Worm (Caenorhabditis elegans) whole organism, young adult: Measurements from ENCODE around the gene clec-21.
A peak's percentile ranks its signal among the peaks of the same experiment; 100 is the strongest.

Experiments used
- B0336.3 ChIP-seq: fragments of 200-800 bp; sonication (Bioruptor generic); IDR thresholded peaks from 2 replicates; pipeline ENCODE4 v1.3.6; 2022; ENCODE audit warnings: missing genetic modification characterization, missing compliant biosample characterization
- F39B2.1 ChIP-seq: fragments of 200-800 bp; sonication (Bioruptor generic); IDR thresholded peaks from 2 replicates; pipeline ENCODE4 v1.3.6; 2022; ENCODE audit warnings: missing genetic modification reagents, missing genetic modification characterization, missing compliant biosample characterization
- K12H6.12 ChIP-seq: fragments of 200-800 bp; sonication (Bioruptor generic); optimal IDR thresholded peaks from 2 replicates; lab custom pipeline; 2018; ENCODE audit warnings: mild to moderate bottlenecking, missing genetic modification characterization, missing compliant biosample characterization
- T07F8.4 ChIP-seq: sonication (generic microtip); optimal IDR thresholded peaks from 2 replicates; lab custom pipeline; 2016; ENCODE audit warnings: mild to moderate bottlenecking, missing genetic modification characterization, moderate library complexity, missing compliant biosample characterization
- Y53G8AR.9 ChIP-seq: fragments of 200-800 bp; sonication (Bioruptor generic); conservative IDR thresholded peaks from 2 replicates; pipeline ENCODE4 v1.3.6; 2022; ENCODE audit warnings: missing genetic modification reagents, missing genetic modification characterization, missing compliant biosample characterization
- Y67H2A.10 ChIP-seq: fragments of 200-800 bp; sonication (Bioruptor generic); conservative IDR thresholded peaks from 2 replicates; pipeline ENCODE4 v1.3.6; 2022; ENCODE audit warnings: missing genetic modification reagents, missing genetic modification characterization, missing compliant biosample characterization
- Y95B8A.8 ChIP-seq: fragments of 200-800 bp; sonication (Bioruptor generic); IDR thresholded peaks from 2 replicates; pipeline ENCODE4 v1.3.6; 2022; ENCODE audit warnings: missing genetic modification reagents, missing genetic modification characterization, missing compliant biosample characterization
- atf-7 ChIP-seq: sonication (generic microtip); optimal IDR thresholded peaks from 2 replicates; lab custom pipeline; 2017; ENCODE audit warnings: mild to moderate bottlenecking, missing genetic modification characterization, missing compliant biosample characterization
- attf-6 ChIP-seq: fragments of 200-800 bp; sonication (Bioruptor generic); IDR thresholded peaks from 2 replicates; pipeline ENCODE4 v1.3.6; 2022; ENCODE audit warnings: missing genetic modification reagents, missing genetic modification characterization, missing compliant biosample characterization
- bed-1 ChIP-seq: fragments of 200-800 bp; sonication (Bioruptor generic); IDR thresholded peaks from 2 replicates; pipeline ENCODE4 v1.3.6; 2022; ENCODE audit warnings: missing genetic modification reagents, missing genetic modification characterization, missing compliant biosample characterization
- ccch-3 ChIP-seq: fragments of 200-800 bp; sonication (Bioruptor generic); optimal IDR thresholded peaks from 2 replicates; lab custom pipeline; 2018; ENCODE audit warnings: mild to moderate bottlenecking, missing genetic modification characterization, missing compliant biosample characterization
- cebp-1 ChIP-seq, 2 experiments: fragments of 200-800 bp in 1 of 2; sonication (Bioruptor generic) in 1 of 2; sonication (generic microtip) in 1 of 2; IDR thresholded peaks in 1 of 2; optimal IDR thresholded peaks in 1 of 2; 2 replicates each; pipeline versions ENCODE4 v1.3.6 to Lab custom; 2017 to 2022; ENCODE audit warnings: missing compliant biosample characterization in 2 of 2, missing genetic modification characterization in 2 of 2, mild to moderate bottlenecking in 1 of 2, missing genetic modification reagents in 1 of 2, moderate library complexity in 1 of 2
- cebp-2 ChIP-seq: fragments of 200-800 bp; sonication (Bioruptor generic); IDR thresholded peaks from 2 replicates; pipeline ENCODE4 v1.3.6; 2022; ENCODE audit warnings: missing genetic modification characterization, missing compliant biosample characterization
- ceh-100 ChIP-seq: fragments of 200-800 bp; sonication (Bioruptor generic); IDR thresholded peaks from 2 replicates; pipeline ENCODE4 v1.3.6; 2022; ENCODE audit warnings: missing genetic modification reagents, missing genetic modification characterization, missing compliant biosample characterization
- dpff-1 ChIP-seq: sonication (generic microtip); optimal IDR thresholded peaks from 2 replicates; lab custom pipeline; 2017; ENCODE audit warnings: mild to moderate bottlenecking, missing genetic modification characterization, missing compliant biosample characterization
- egl-18 ChIP-seq: fragments of 200-800 bp; sonication (Bioruptor generic); IDR thresholded peaks from 2 replicates; pipeline ENCODE4 v1.3.6; 2022; ENCODE audit warnings: missing genetic modification reagents, missing genetic modification characterization, missing compliant biosample characterization
- egrh-3 ChIP-seq: fragments of 200-800 bp; sonication (Bioruptor generic); IDR thresholded peaks from 2 replicates; pipeline ENCODE4 v1.3.6; 2022; ENCODE audit warnings: missing genetic modification reagents, missing genetic modification characterization, missing compliant biosample characterization
- him-1 ChIP-seq: sonication (generic microtip); optimal IDR thresholded peaks from 2 replicates; lab custom pipeline; 2016; ENCODE audit warnings: missing genotype, missing genetic modification reagents, missing genetic modification characterization, missing compliant biosample characterization
- hmg-1.2 ChIP-seq: fragments of 200-800 bp; sonication (Bioruptor generic); IDR thresholded peaks from 2 replicates; pipeline ENCODE4 v1.3.6; 2022; ENCODE audit warnings: missing genetic modification reagents, missing genetic modification characterization, missing compliant biosample characterization
- hrde-1 ChIP-seq: sonication (generic microtip); optimal IDR thresholded peaks from 2 replicates; lab custom pipeline; 2016; ENCODE audit warnings: missing genetic modification characterization, mild to moderate bottlenecking, missing compliant biosample characterization, moderate library complexity, missing genotype, missing genetic modification reagents, borderline replicate concordance
- let-526 ChIP-seq: fragments of 200-800 bp; sonication (Bioruptor generic); IDR thresholded peaks from 2 replicates; pipeline ENCODE4 v1.3.6; 2022; ENCODE audit warnings: missing genetic modification reagents, missing genetic modification characterization, missing compliant biosample characterization
- lin-26 ChIP-seq: fragments of 200-800 bp; sonication (Bioruptor generic); IDR thresholded peaks from 2 replicates; pipeline ENCODE4 v1.3.6; 2022; ENCODE audit warnings: missing genetic modification reagents, missing genetic modification characterization, missing compliant biosample characterization
- lin-40 ChIP-seq: sonication (generic microtip); optimal IDR thresholded peaks from 2 replicates; lab custom pipeline; 2016; ENCODE audit warnings: missing genetic modification characterization, mild to moderate bottlenecking, missing compliant biosample characterization, missing genotype, missing genetic modification reagents
- lir-1 ChIP-seq: fragments of 200-800 bp; sonication (Bioruptor generic); conservative IDR thresholded peaks from 2 replicates; pipeline ENCODE4 v1.3.6; 2022; ENCODE audit warnings: missing genetic modification reagents, missing genetic modification characterization, missing compliant biosample characterization
- lsy-27 ChIP-seq: sonication (generic microtip); optimal IDR thresholded peaks from 2 replicates; lab custom pipeline; 2017; ENCODE audit warnings: missing genetic modification characterization, mild to moderate bottlenecking, missing compliant biosample characterization, antibody characterized with exemption, missing genotype, borderline replicate concordance; ENCODE audit not compliant: insufficient read depth
- mes-4 ChIP-seq: sonication (generic microtip); optimal IDR thresholded peaks from 2 replicates; lab custom pipeline; 2016; ENCODE audit warnings: missing genotype, missing genetic modification characterization, missing compliant biosample characterization
- nhr-120 ChIP-seq: fragments of 200-800 bp; sonication (Bioruptor generic); IDR thresholded peaks from 2 replicates; pipeline ENCODE4 v1.3.6; 2022; ENCODE audit warnings: missing genetic modification characterization, missing compliant biosample characterization
- nhr-80 ChIP-seq: sonication (generic microtip); optimal IDR thresholded peaks from 2 replicates; lab custom pipeline; 2016; ENCODE audit warnings: missing genetic modification characterization, missing compliant biosample characterization
- pha-4 ChIP-seq: fragments of 150-350 bp; sonication (generic microtip); optimal IDR thresholded peaks from 2 replicates; lab custom pipeline; 2014; ENCODE audit warnings: missing biosample characterization, missing genetic modification reagents, missing genetic modification characterization
- rcor-1 ChIP-seq: fragments of 200-800 bp; sonication (Bioruptor generic); IDR thresholded peaks from 2 replicates; pipeline ENCODE4 v1.3.6; 2022; ENCODE audit warnings: missing genetic modification reagents, missing genetic modification characterization, missing compliant biosample characterization
- snpc-1.1 ChIP-seq: sonication (generic microtip); optimal IDR thresholded peaks from 2 replicates; lab custom pipeline; 2017; ENCODE audit warnings: missing genetic modification characterization, mild to moderate bottlenecking, missing compliant biosample characterization, antibody characterized with exemption, moderate library complexity, missing genotype, missing genetic modification reagents; ENCODE audit not compliant: insufficient read depth
- snpc-1.3 ChIP-seq: sonication (generic microtip); optimal IDR thresholded peaks from 2 replicates; lab custom pipeline; 2017; ENCODE audit warnings: missing genetic modification characterization, mild to moderate bottlenecking, missing compliant biosample characterization, antibody characterized with exemption, moderate library complexity, missing genotype, missing genetic modification reagents; ENCODE audit not compliant: insufficient read depth
- sptf-2 ChIP-seq: fragments of 200-800 bp; sonication (Bioruptor generic); optimal IDR thresholded peaks from 2 replicates; lab custom pipeline; 2018; ENCODE audit warnings: mild to moderate bottlenecking, missing genetic modification characterization, missing compliant biosample characterization
- tlf-1 ChIP-seq: fragments of 200-800 bp; sonication (Bioruptor generic); optimal IDR thresholded peaks from 2 replicates; lab custom pipeline; 2018; ENCODE audit warnings: mild to moderate bottlenecking, missing genetic modification characterization, missing compliant biosample characterization
- unc-130 ChIP-seq: sonication (generic microtip); optimal IDR thresholded peaks from 2 replicates; lab custom pipeline; 2016; ENCODE audit warnings: missing genetic modification reagents, missing genetic modification characterization, missing compliant biosample characterization
- unc-62 ChIP-seq: fragments of 150-350 bp; optimal IDR thresholded peaks from 2 replicates; lab custom pipeline; 2014; ENCODE audit warnings: missing biosample characterization, missing genetic modification reagents, missing genetic modification characterization
- zfh-2 ChIP-seq: fragments of 200-800 bp; sonication (Bioruptor generic); conservative IDR thresholded peaks from 2 replicates; pipeline ENCODE4 v1.3.6; 2022; ENCODE audit warnings: missing genetic modification reagents, missing genetic modification characterization, missing compliant biosample characterization
- ztf-18 ChIP-seq: sonication (generic microtip); optimal IDR thresholded peaks from 2 replicates; lab custom pipeline; 2016; ENCODE audit warnings: missing genotype, mild to moderate bottlenecking, missing genetic modification characterization, missing compliant biosample characterization
- ztf-25 ChIP-seq: fragments of 200-800 bp; sonication (Bioruptor generic); IDR thresholded peaks from 2 replicates; pipeline ENCODE4 v1.3.6; 2022; ENCODE audit warnings: missing genetic modification reagents, missing genetic modification characterization, missing compliant biosample characterization

Gene clec-21

DNA sequence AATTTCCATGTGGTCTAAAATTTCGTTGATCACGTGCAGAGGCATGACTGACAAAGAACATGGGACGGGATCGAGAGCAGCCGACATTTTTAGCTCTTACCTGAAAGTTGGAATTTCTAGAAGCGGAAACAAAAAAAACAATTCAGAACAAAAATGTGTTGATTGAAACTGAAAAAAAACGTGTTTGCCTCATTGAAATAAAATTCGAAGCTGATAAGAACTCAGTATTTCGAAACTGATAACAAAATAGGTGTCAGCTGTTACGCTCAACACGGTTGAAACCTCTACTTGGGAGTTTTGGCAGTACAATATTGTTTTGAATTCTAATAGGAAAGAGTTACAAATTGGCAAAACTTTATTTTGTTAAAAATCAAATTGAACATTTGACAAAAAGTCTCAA, 24.9 kb upstream of the clec-21 start:
- no peak for TF ChIP-seq sptf-2 (GFP tag; lab: Kevin White, UChicago)
- TF ChIP-seq nhr-80, result peak; percentile 47
- TF ChIP-seq egl-18 (GFP tag; lab: Robert Waterston, UW), result no peak
- TF ChIP-seq cebp-1 (GFP tag; IDR thresholded peaks at IDR 0.05; lab: Robert Waterston, UW), result no peak
- TF ChIP-seq cebp-1 (tag; optimal IDR thresholded peaks at IDR 0.05; lab: Kevin White, UChicago), result peak; percentile 83
- TF ChIP-seq hmg-1.2, result no peak
- TF ChIP-seq bed-1, result no peak
- TF ChIP-seq snpc-1.3 (tag; lab: Kevin White, UChicago), result no peak
- TF ChIP-seq pha-4 (tag; lab: Kevin White, UChicago), result no peak
- TF ChIP-seq T07F8.4 (tag; lab: Kevin White, UChicago), result no peak
- no peak for TF ChIP-seq lin-26 (GFP tag; lab: Robert Waterston, UW)
- TF ChIP-seq K12H6.12 (tag; lab: Kevin White, UChicago), result no peak
- TF ChIP-seq cebp-2 (GFP tag; lab: Robert Waterston, UW), result no peak
- TF ChIP-seq ceh-100 (GFP tag; lab: Robert Waterston, UW), result no peak
- no peak for TF ChIP-seq atf-7 (tag; lab: Kevin White, UChicago)
- TF ChIP-seq snpc-1.1, result no peak
- no peak for TF ChIP-seq Y53G8AR.9
- TF ChIP-seq lin-40 (tag; lab: Kevin White, UChicago), result no peak
- TF ChIP-seq B0336.3 (GFP tag; lab: Robert Waterston, UW), result no peak

DNA sequence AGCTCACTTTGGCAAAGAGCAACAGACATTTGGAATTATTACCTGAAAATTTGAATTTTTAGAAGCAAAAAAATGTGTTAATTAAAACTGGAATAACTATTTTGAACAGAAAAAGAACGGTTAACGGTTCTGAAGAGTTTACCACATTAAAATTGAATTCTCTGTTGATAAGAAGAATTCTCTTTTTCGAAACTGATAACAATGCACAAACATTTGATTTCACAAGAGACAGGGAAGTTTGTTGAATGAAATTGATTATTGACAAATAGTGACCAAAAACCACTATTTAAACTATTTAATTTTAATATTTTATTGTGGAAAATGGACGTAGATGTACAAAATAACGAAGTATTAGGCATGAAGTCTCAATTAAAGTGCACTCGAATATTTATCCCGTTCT, 23.5 kb upstream of the clec-21 start:
- no peak for TF ChIP-seq attf-6 (GFP tag; lab: Robert Waterston, UW)
- TF ChIP-seq nhr-80, result peak; percentile 40

DNA sequence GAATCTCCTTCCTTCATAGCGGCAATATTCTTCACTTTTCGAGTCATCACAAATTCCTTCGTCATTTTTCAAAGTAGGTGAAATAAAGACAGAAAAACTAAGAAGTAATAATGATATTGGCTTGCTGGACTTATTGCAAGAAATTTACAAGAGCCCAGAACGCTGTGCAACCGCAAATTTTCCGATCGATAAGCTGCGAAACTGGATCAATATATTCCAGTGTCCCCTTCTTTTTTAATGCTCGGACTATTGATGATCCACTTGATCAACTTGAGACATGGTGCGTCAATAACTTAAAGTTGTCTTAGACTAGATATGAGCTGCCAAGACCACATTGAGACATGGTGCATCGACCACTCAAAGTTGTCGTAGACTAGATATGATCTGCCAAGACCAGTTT, 22.0 kb upstream of the clec-21 start, which contains the start of gene bath-33:
Gene bath-33 (minus strand): TSS at position 101 of the 400 bp plus-strand sequence.
- no peak for TF ChIP-seq him-1 (tag; lab: Kevin White, UChicago)

DNA sequence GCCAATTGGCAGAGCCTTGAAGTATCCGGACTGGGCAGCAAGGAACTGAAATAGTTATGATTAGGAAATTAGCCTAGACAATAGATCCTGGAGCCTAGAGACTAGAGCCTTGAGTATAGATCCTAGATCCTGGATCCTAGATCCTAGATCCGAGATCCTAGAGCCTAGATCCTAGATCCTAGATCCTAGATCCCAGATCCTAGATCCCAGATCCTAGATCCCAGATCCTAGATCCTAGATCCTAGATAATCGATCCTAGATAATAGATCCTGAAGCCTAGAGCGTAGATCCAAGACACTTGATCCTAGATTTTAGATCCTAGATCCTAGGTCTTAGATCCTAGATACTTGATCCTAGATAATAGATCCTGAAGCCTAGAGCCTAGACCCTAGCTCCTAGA, 21.0 kb upstream of the clec-21 start:
- TF ChIP-seq unc-62 (GFP tag; lab: Kevin White, UChicago) (no peak), zfh-2 (no peak), Y95B8A.8 (GFP tag; lab: Robert Waterston, UW) (no peak), lir-1 (GFP tag; lab: Robert Waterston, UW) (no peak), let-526 (GFP tag; lab: Robert Waterston, UW) (no peak), rcor-1 (GFP tag; lab: Robert Waterston, UW) (no peak), sptf-2 (GFP tag; lab: Kevin White, UChicago) (no peak), F39B2.1 (GFP tag; lab: Robert Waterston, UW) (no peak), mes-4 (tag; lab: Kevin White, UChicago) (no peak)
- TF ChIP-seq, all 124 proteins: peak for 0

DNA sequence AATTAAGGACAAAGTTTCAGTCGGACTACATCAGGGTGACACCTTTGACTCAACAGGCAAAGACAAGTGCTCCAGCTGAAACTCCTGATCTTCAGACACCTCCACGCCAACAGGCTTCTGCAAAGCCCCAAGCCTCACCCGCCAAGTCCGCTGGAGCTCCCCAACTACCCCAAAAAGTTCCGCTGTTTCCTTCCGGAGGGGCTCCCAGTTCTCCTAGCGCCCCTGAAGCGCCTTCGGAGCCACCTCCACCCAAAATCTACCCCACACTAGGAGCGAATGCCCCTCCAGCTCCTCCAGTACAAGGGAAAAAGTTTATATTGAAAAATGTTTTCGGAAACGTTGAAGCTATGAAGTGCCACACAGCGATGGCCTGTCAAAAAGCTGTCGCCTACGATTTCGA, 19.0 kb upstream of the clec-21 start:
- TF ChIP-seq zfh-2 (peak; percentile 69), Y67H2A.10 (GFP tag; lab: Robert Waterston, UW) (no peak), egrh-3 (peak; percentile 50; the same call in 1 of the 2 replicates)
- TF ChIP-seq, all 124 proteins: peak for 2

DNA sequence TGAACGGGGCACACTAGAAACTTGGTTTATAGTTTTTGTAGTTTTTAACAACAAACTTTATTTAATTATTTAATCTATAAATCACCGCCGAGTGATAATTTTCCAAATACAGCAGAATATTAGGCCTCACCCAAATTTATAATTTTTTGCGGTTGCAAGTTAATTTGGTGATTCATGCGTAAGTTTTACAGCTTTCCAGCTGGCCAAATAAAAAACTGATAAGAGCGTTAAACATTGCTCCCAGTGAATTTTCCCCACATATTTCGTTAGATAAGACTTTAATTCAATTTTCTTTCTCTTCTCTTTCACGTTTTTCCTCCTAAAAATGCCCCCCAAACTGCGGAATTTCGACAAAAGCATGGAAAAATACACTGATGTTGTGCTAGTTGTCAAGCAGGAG, 17.5 kb upstream of the clec-21 start, which contains the start of gene bath-47:
Gene bath-47 (plus strand): TSS at position 305 of the 400 bp plus-strand sequence.
- no peak for TF ChIP-seq nhr-120 (GFP tag; lab: Robert Waterston, UW)
- no peak for TF ChIP-seq hrde-1 (tag; lab: Kevin White, UChicago)
- no peak for TF ChIP-seq ccch-3
- TF ChIP-seq unc-130 (GFP tag; lab: Kevin White, UChicago), result no peak
- TF ChIP-seq egl-18 (GFP tag; lab: Robert Waterston, UW), result no peak
- TF ChIP-seq egrh-3, result no peak
- TF ChIP-seq lsy-27 (tag; lab: Kevin White, UChicago), result no peak
- TF ChIP-seq ztf-18 (tag; lab: Kevin White, UChicago), result no peak
- TF ChIP-seq ztf-25 (GFP tag; lab: Robert Waterston, UW), result no peak
- no peak for TF ChIP-seq cebp-2 (GFP tag; lab: Robert Waterston, UW)
- no peak for TF ChIP-seq tlf-1 (GFP tag; lab: Kevin White, UChicago)
- TF ChIP-seq dpff-1, result no peak
